Worm (Caenorhabditis elegans) whole organism, L3 larva: ENCODE results near the gene sor-1.

Source experiments
- R02D3.7 ChIP-seq: fragments of 150-350 bp; optimal IDR thresholded peaks from 2 replicates; lab custom pipeline; 2014; ENCODE audit warnings: missing biosample characterization, missing genetic modification characterization
- ZK546.5 ChIP-seq: sonication (generic microtip); optimal IDR thresholded peaks from 2 replicates; lab custom pipeline; 2017; ENCODE audit warnings: missing biosample characterization, missing genetic modification characterization
- aly-2 ChIP-seq: fragments of 150-350 bp; optimal IDR thresholded peaks from 2 replicates; lab custom pipeline; 2014; ENCODE audit warnings: missing biosample characterization, missing genetic modification characterization
- ama-1 ChIP-seq: fragments of 150-350 bp; optimal IDR thresholded peaks from 2 replicates; lab custom pipeline; 2018
- ceh-28 ChIP-seq: fragments of 150-350 bp; optimal IDR thresholded peaks from 2 replicates; lab custom pipeline; 2014; ENCODE audit warnings: missing biosample characterization, missing genetic modification reagents, missing genetic modification characterization
- ceh-9 ChIP-seq: sonication (generic microtip); optimal IDR thresholded peaks from 2 replicates; lab custom pipeline; 2018; ENCODE audit warnings: missing biosample characterization, missing genetic modification characterization
- daf-12 ChIP-seq: fragments of 150-350 bp; optimal IDR thresholded peaks from 2 replicates; lab custom pipeline; 2014; ENCODE audit warnings: missing biosample characterization, missing genetic modification reagents, missing genetic modification characterization
- egl-27 ChIP-seq: sonication (generic microtip); optimal IDR thresholded peaks from 4 replicates; lab custom pipeline; 2017; ENCODE audit warnings: missing biosample characterization, missing genetic modification reagents, missing genetic modification characterization
- egl-5 ChIP-seq: fragments of 150-350 bp; optimal IDR thresholded peaks from 2 replicates; lab custom pipeline; 2017; ENCODE audit warnings: missing biosample characterization, missing genetic modification reagents, missing genetic modification characterization, inconsistent platforms
- elt-1 ChIP-seq: fragments of 150-350 bp; optimal IDR thresholded peaks from 2 replicates; lab custom pipeline; 2014; ENCODE audit warnings: missing biosample characterization, missing genetic modification characterization
- elt-2 ChIP-seq: sonication (generic microtip); optimal IDR thresholded peaks from 2 replicates; lab custom pipeline; 2016; ENCODE audit warnings: missing genetic modification reagents, mild to moderate bottlenecking, missing genetic modification characterization, missing compliant biosample characterization
- elt-3 ChIP-seq, 3 experiments: fragments of 150-350 bp in 1 of 3; sonication (generic microtip) in 2 of 3; optimal IDR thresholded peaks; 2 replicates in 2 of 3; 4 replicates in 1 of 3; lab custom pipeline; 2014 to 2017; ENCODE audit warnings: missing biosample characterization in 3 of 3, missing genetic modification characterization in 3 of 3
- eor-1 ChIP-seq, 2 experiments: fragments of 150-350 bp; optimal IDR thresholded peaks; 2 replicates each; lab custom pipeline; 2014 to 2018; ENCODE audit warnings: missing biosample characterization in 2 of 2, missing genetic modification characterization in 2 of 2
- fkh-10 ChIP-seq: sonication (generic microtip); optimal IDR thresholded peaks from 2 replicates; lab custom pipeline; 2017; ENCODE audit warnings: missing biosample characterization, missing genetic modification reagents, missing genetic modification characterization
- fkh-2 ChIP-seq: fragments of 150-350 bp; optimal IDR thresholded peaks from 2 replicates; lab custom pipeline; 2014; ENCODE audit warnings: missing biosample characterization, missing genetic modification reagents, missing genetic modification characterization
- fos-1 ChIP-seq: fragments of 150-350 bp; optimal IDR thresholded peaks from 2 replicates; lab custom pipeline; 2014; ENCODE audit warnings: missing biosample characterization, missing genetic modification characterization
- hmg-11 ChIP-seq: sonication (generic microtip); optimal IDR thresholded peaks from 2 replicates; lab custom pipeline; 2016; ENCODE audit warnings: missing genetic modification characterization, missing compliant biosample characterization
- jun-1 ChIP-seq: fragments of 150-350 bp; optimal IDR thresholded peaks from 2 replicates; lab custom pipeline; 2014; ENCODE audit warnings: missing biosample characterization, missing genetic modification reagents, missing genetic modification characterization
- lin-15B ChIP-seq: fragments of 150-350 bp; optimal IDR thresholded peaks from 2 replicates; lab custom pipeline; 2014; ENCODE audit warnings: missing biosample characterization, missing genetic modification characterization
- lin-39 ChIP-seq: fragments of 150-350 bp; optimal IDR thresholded peaks from 2 replicates; lab custom pipeline; 2018; ENCODE audit warnings: missing biosample characterization, missing genetic modification reagents, missing genetic modification characterization
- lsy-12 ChIP-seq: sonication (generic microtip); optimal IDR thresholded peaks from 2 replicates; lab custom pipeline; 2016; ENCODE audit warnings: mild to moderate bottlenecking, missing genetic modification characterization, missing compliant biosample characterization
- mdl-1 ChIP-seq: fragments of 150-350 bp; optimal IDR thresholded peaks from 2 replicates; lab custom pipeline; 2014; ENCODE audit warnings: missing biosample characterization, missing genetic modification characterization
- mml-1 ChIP-seq: fragments of 150-350 bp; sonication (generic microtip); optimal IDR thresholded peaks from 3 replicates; lab custom pipeline; 2014; ENCODE audit warnings: missing biosample characterization, missing genetic modification characterization
- nfya-1 ChIP-seq: sonication (generic microtip); optimal IDR thresholded peaks from 2 replicates; lab custom pipeline; 2017; ENCODE audit warnings: missing genetic modification characterization, mild to moderate bottlenecking, missing compliant biosample characterization, antibody characterized with exemption, moderate library complexity; ENCODE audit not compliant: insufficient read depth
- nhr-11 ChIP-seq: fragments of 150-350 bp; optimal IDR thresholded peaks from 2 replicates; lab custom pipeline; 2014; ENCODE audit warnings: missing biosample characterization, missing genetic modification characterization
- nhr-12 ChIP-seq: fragments of 150-350 bp; optimal IDR thresholded peaks from 2 replicates; lab custom pipeline; 2014; ENCODE audit warnings: missing biosample characterization, missing genetic modification characterization
- nhr-23 ChIP-seq: fragments of 150-350 bp; optimal IDR thresholded peaks from 2 replicates; lab custom pipeline; 2014; ENCODE audit warnings: missing biosample characterization, missing genetic modification reagents, missing genetic modification characterization
- nhr-237 ChIP-seq: fragments of 150-350 bp; optimal IDR thresholded peaks from 2 replicates; lab custom pipeline; 2014; ENCODE audit warnings: missing biosample characterization, missing genetic modification characterization
- nhr-25 ChIP-seq: sonication (generic microtip); optimal IDR thresholded peaks from 2 replicates; lab custom pipeline; 2017; ENCODE audit warnings: missing biosample characterization, missing genetic modification characterization
- nhr-28 ChIP-seq: fragments of 150-350 bp; optimal IDR thresholded peaks from 2 replicates; lab custom pipeline; 2014; ENCODE audit warnings: missing biosample characterization, missing genetic modification characterization
- nhr-43 ChIP-seq: sonication (generic microtip); optimal IDR thresholded peaks from 2 replicates; lab custom pipeline; 2016; ENCODE audit warnings: mild to moderate bottlenecking, missing genetic modification characterization, missing compliant biosample characterization; ENCODE audit not compliant: poor library complexity, severe bottlenecking
- nhr-76 ChIP-seq: fragments of 150-350 bp; sonication (generic microtip); optimal IDR thresholded peaks from 5 replicates; lab custom pipeline; 2014; ENCODE audit warnings: missing biosample characterization, missing genetic modification characterization
- nhr-77 ChIP-seq: fragments of 150-350 bp; optimal IDR thresholded peaks from 2 replicates; lab custom pipeline; 2014; ENCODE audit warnings: missing biosample characterization, missing genetic modification characterization
- pha-4 ChIP-seq: fragments of 150-350 bp; optimal IDR thresholded peaks from 2 replicates; lab custom pipeline; 2014; ENCODE audit warnings: missing biosample characterization, missing genetic modification reagents, missing genetic modification characterization
- pqm-1 ChIP-seq: fragments of 150-350 bp; optimal IDR thresholded peaks from 2 replicates; lab custom pipeline; 2017; ENCODE audit warnings: missing biosample characterization, missing genetic modification characterization, inconsistent platforms
- sea-2 ChIP-seq: fragments of 150-350 bp; sonication (generic microtip); optimal IDR thresholded peaks from 4 replicates; lab custom pipeline; 2014; ENCODE audit warnings: missing biosample characterization, missing genetic modification reagents, missing genetic modification characterization
- skn-1 ChIP-seq: fragments of 150-350 bp; optimal IDR thresholded peaks from 2 replicates; lab custom pipeline; 2014; ENCODE audit warnings: missing biosample characterization, missing genetic modification characterization
- snpc-4 ChIP-seq: fragments of 150-350 bp; optimal IDR thresholded peaks from 2 replicates; lab custom pipeline; 2014; ENCODE audit warnings: missing biosample characterization, missing genetic modification characterization
- tbx-2 ChIP-seq: sonication (generic microtip); optimal IDR thresholded peaks from 2 replicates; lab custom pipeline; 2016; ENCODE audit warnings: mild to moderate bottlenecking, missing genetic modification characterization, missing compliant biosample characterization
- unc-62 ChIP-seq: fragments of 150-350 bp; sonication (generic microtip); optimal IDR thresholded peaks from 4 replicates; lab custom pipeline; 2014; ENCODE audit warnings: missing biosample characterization, missing genetic modification reagents, missing genetic modification characterization
- zag-1 ChIP-seq: fragments of 150-350 bp; optimal IDR thresholded peaks from 2 replicates; lab custom pipeline; 2014; ENCODE audit warnings: missing biosample characterization, missing genetic modification characterization
- ztf-11 ChIP-seq: fragments of 150-350 bp; optimal IDR thresholded peaks from 2 replicates; lab custom pipeline; 2014; ENCODE audit warnings: missing biosample characterization, missing genetic modification characterization
- ztf-4 ChIP-seq: fragments of 150-350 bp; optimal IDR thresholded peaks from 2 replicates; lab custom pipeline; 2014; ENCODE audit warnings: missing biosample characterization, missing genetic modification characterization

sor-1 gene

DNA sequence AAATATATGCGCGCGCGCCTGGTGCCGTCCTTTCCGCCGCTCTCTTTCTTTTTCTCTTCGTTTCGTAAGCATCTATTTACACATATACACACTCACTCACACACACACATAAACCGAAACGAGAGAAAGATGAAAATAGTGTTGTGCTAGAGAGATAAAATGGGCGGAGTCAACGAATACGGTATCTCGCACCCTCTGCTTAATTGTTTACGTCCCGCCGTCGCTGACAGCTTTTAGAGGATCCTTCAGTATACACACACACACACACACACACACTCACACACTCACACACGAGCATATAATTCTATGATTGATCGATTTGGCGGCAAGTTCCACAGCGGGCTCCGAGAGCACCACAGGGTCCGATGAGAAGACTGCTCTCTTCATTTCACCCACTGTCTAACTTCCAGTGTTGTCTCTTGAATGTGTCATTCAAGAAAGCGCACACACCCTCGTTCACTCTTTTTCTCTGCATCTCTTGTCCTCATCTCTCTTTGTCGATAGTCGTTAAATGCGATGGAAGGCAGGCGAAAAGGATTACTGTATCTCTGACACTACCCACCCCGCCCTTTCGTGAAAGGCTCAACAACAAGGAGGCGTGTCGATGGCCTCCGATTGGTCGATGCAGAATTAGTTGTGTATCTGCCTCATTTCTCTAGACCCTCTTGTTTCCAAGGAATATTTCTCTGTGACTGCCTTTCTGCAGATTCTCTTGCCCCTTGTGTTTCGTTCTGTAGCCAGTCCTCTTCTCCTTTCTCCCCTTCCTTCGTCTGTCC lies 588 bp upstream of the sor-1 start (continued):
- TF ChIP-seq ceh-28 (tag; lab: Kevin White, UChicago), result peak; percentile 97

DNA sequence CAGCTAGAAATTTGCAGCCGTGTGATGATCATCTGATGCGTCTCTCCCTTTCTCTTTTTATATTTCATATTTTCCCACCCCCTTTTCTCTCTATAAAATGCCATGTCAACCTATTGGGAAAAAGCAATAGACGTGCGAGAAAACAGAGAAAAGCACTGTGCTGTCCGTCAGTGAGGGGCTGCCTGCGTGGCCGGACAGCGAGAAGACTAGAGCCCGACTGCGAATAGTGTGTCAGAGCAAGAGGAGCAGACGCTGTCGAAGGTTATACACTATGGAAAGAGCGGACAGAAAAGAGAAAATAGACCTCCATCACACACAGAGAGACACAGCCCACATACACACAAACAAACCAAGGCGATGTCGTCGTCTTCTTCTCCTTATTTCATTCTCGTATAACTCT lies 7.1 kb downstream of the sor-1 start:
- peak; percentile 42 for TF ChIP-seq lin-39 (tag; lab: Kevin White, UChicago)
- TF ChIP-seq snpc-4 (tag; lab: Kevin White, UChicago), result peak; percentile 80
- peak; percentile 22 for TF ChIP-seq lin-15B (tag; lab: Kevin White, UChicago)
- TF ChIP-seq skn-1 (tag; lab: Kevin White, UChicago), result peak; percentile 83
- TF ChIP-seq nhr-25 (tag; lab: Kevin White, UChicago), result peak; percentile 52
- peak; percentile 69 for TF ChIP-seq lsy-12 (tag; lab: Kevin White, UChicago)
- peak; percentile 18 for TF ChIP-seq ceh-28 (tag; lab: Kevin White, UChicago)
- peak; percentile 74 for TF ChIP-seq elt-2 (tag; lab: Kevin White, UChicago)
- no peak for TF ChIP-seq nhr-237 (tag; lab: Kevin White, UChicago)
- TF ChIP-seq nhr-76 (tag; lab: Kevin White, UChicago), result no peak
- TF ChIP-seq unc-62 (GFP tag; lab: Kevin White, UChicago), result no peak
- TF ChIP-seq elt-3 (tag; optimal IDR thresholded peaks at IDR 0.05; lab: Kevin White, UChicago), result no peak
- no peak for TF ChIP-seq fkh-2 (tag; lab: Kevin White, UChicago)
- TF ChIP-seq aly-2 (tag; lab: Kevin White, UChicago), result no peak
- no peak for TF ChIP-seq sea-2 (GFP tag; lab: Kevin White, UChicago)
- no peak for TF ChIP-seq nhr-28
- TF ChIP-seq egl-5, result no peak
- TF ChIP-seq egl-27 (tag; lab: Kevin White, UChicago), result no peak
- no peak for TF ChIP-seq ZK546.5 (tag; lab: Kevin White, UChicago)
- TF ChIP-seq pqm-1 (tag; lab: Kevin White, UChicago), result peak; percentile 74
- no peak for TF ChIP-seq nhr-12
- no peak for TF ChIP-seq eor-1 (tag; optimal IDR thresholded peaks at IDR 0.05; lab: Kevin White, UChicago)
- TF ChIP-seq zag-1 (tag; lab: Kevin White, UChicago), result no peak
- peak; percentile 97 for TF ChIP-seq hmg-11
- TF ChIP-seq ztf-4, result no peak
- TF ChIP-seq pha-4 (tag; lab: Kevin White, UChicago), result peak; percentile 67
- TF ChIP-seq elt-1 (tag; lab: Kevin White, UChicago), result peak; percentile 3
- no peak for TF ChIP-seq ztf-11 (tag; lab: Kevin White, UChicago)
- no peak for TF ChIP-seq fos-1 (tag; lab: Kevin White, UChicago)
- TF ChIP-seq nhr-23 (tag; lab: Kevin White, UChicago), result peak; percentile 9
- TF ChIP-seq R02D3.7, result peak; percentile 1
- no peak for TF ChIP-seq daf-12 (tag; lab: Kevin White, UChicago)
- TF ChIP-seq tbx-2, result peak; percentile 30
- TF ChIP-seq ceh-9 (tag; lab: Kevin White, UChicago), result no peak
- peak; percentile 98 for TF ChIP-seq nfya-1 (tag; lab: Kevin White, UChicago)
- TF ChIP-seq ama-1 (lab: Kevin White, UChicago), result peak; percentile 49
- TF ChIP-seq nhr-11 (tag; lab: Kevin White, UChicago), result peak; percentile 22
- TF ChIP-seq jun-1 (tag; lab: Kevin White, UChicago), result peak; percentile 81
- no peak for TF ChIP-seq nhr-77
- no peak for TF ChIP-seq mdl-1
- no peak for TF ChIP-seq fkh-10 (GFP tag; lab: Kevin White, UChicago)
- TF ChIP-seq mml-1 (tag; lab: Kevin White, UChicago), result no peak
- peak; percentile 49 for TF ChIP-seq nhr-43
